Fruit fly (Drosophila melanogaster): ENCODE data around the gene FarO.

The FarO gene

DNA sequence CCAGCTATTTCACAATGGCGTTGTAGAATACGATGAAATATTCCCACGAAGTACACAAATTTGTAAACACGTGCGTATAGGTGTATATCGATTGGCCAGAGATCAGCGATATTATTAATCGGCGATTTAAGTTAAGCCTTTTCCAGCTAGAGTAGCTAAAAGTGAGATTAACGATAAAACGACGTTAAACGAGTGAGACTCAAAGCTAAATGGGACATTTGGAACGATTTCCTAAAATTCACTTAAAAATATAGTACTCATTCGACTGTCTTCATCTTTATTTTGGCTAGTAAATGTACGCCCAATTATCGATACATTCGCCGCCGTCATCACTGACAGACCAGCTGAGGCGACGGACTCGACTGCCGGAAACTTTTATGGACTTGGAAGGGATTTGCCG, 19.1 kb downstream of the FarO start, which contains the start of the genes Nmd3 and CG17776 (continued):
- no peak for TF ChIP-seq CG11093 (GFP tag; IDR thresholded peaks at IDR 0.05)
- no peak for TF ChIP-seq bowl (GFP tag; IDR thresholded peaks at IDR 0.05)
- no peak for TF ChIP-seq z (GFP tag; IDR thresholded peaks at IDR 0.05)
- no peak for TF ChIP-seq CG8388 (GFP tag; optimal IDR thresholded peaks at IDR 0.05)
- peak; percentile 49 for TF ChIP-seq Fer1 (GFP tag; optimal IDR thresholded peaks at IDR 0.05)
- peak; percentile 39 for TF ChIP-seq nmo (GFP tag; optimal IDR thresholded peaks at IDR 0.05)
- no peak for TF ChIP-seq nau (GFP tag; optimal IDR thresholded peaks at IDR 0.05)
- no peak for TF ChIP-seq Dek (tag; optimal IDR thresholded peaks at IDR 0.05)
- no peak for TF ChIP-seq Atf6 (GFP tag; IDR thresholded peaks at IDR 0.05)
- no peak for TF ChIP-seq HmgD (GFP tag; optimal IDR thresholded peaks at IDR 0.05)
- TF ChIP-seq da (GFP tag; optimal IDR thresholded peaks at IDR 0.05): no peak
- peak; percentile 44; the same call in 1 of the 2 replicates for TF ChIP-seq ato (GFP tag; IDR thresholded peaks at IDR 0.05; ENCODE audit: partially characterized antibody)
- no peak for TF ChIP-seq Chrac-16 (GFP tag; optimal IDR thresholded peaks at IDR 0.05)
- no peak for TF ChIP-seq Hey (tag; optimal IDR thresholded peaks at IDR 0.05)
- no peak for TF ChIP-seq ab (GFP tag; optimal IDR thresholded peaks at IDR 0.05)
- no peak for TF ChIP-seq Fer2 (tag; optimal IDR thresholded peaks at IDR 0.05)
- TF ChIP-seq Ssrp (tag; optimal IDR thresholded peaks at IDR 0.05): no peak
- peak; percentile 50 for TF ChIP-seq sens (GFP tag)
- TF ChIP-seq kay (GFP tag; optimal IDR thresholded peaks at IDR 0.05): no peak
- TF ChIP-seq CG33557 (GFP tag; optimal IDR thresholded peaks at IDR 0.05): no peak
- no peak for TF ChIP-seq CG7271 (tag; optimal IDR thresholded peaks at IDR 0.05)
- peak; percentile 64 for TF ChIP-seq CG15514 (GFP tag; optimal IDR thresholded peaks at IDR 0.05)
- TF ChIP-seq Sry-δ (GFP tag; optimal IDR thresholded peaks at IDR 0.05): peak; percentile 73
- TF ChIP-seq CG9215 (GFP tag; IDR thresholded peaks at IDR 0.05): no peak
- peak; percentile 40 for TF ChIP-seq CG6254 (GFP tag; optimal IDR thresholded peaks at IDR 0.05)
- no peak for TF ChIP-seq tll (GFP tag; optimal IDR thresholded peaks at IDR 0.05)
- no peak for TF ChIP-seq CG17568 (GFP tag; optimal IDR thresholded peaks at IDR 0.05)
- TF ChIP-seq CG2199 (GFP tag; IDR thresholded peaks at IDR 0.05): no peak
- no peak for TF ChIP-seq CG11247 (GFP tag; IDR thresholded peaks at IDR 0.05)
- no peak for TF ChIP-seq Meics (GFP tag; optimal IDR thresholded peaks at IDR 0.05)
- TF ChIP-seq sc (optimal IDR thresholded peaks at IDR 0.05): no peak
- no peak for TF ChIP-seq sc (GFP tag; optimal IDR thresholded peaks at IDR 0.05)
- TF ChIP-seq HmgZ (tag; optimal IDR thresholded peaks at IDR 0.05): peak; percentile 60
- TF ChIP-seq Bgb (GFP tag; IDR thresholded peaks at IDR 0.05; ENCODE audit: partially characterized antibody): peak; percentile 61
- peak; percentile 33 for TF ChIP-seq CG12659 (GFP tag; optimal IDR thresholded peaks at IDR 0.05)
- TF ChIP-seq Ptx1 (GFP tag; IDR thresholded peaks at IDR 0.05): no peak
- TF ChIP-seq CG6654 (GFP tag; optimal IDR thresholded peaks at IDR 0.05): no peak
- TF ChIP-seq CG2889 (GFP tag; IDR thresholded peaks at IDR 0.05): no peak
- TF ChIP-seq aop (GFP tag; IDR thresholded peaks at IDR 0.05): no peak
- TF ChIP-seq tna (GFP tag; IDR thresholded peaks at IDR 0.05; ENCODE audit: partially characterized antibody): peak; percentile 70
- no peak for TF ChIP-seq Camta (GFP tag; optimal IDR thresholded peaks at IDR 0.05)
- TF ChIP-seq sna (GFP tag; IDR thresholded peaks at IDR 0.05; ENCODE audit: partially characterized antibody): peak; percentile 77
- TF ChIP-seq pros (GFP tag; optimal IDR thresholded peaks at IDR 0.05): no peak
- TF ChIP-seq Drgx (GFP tag; IDR thresholded peaks at IDR 0.05): no peak
- peak; percentile 35; the same call in 1 of the 3 replicates for TF ChIP-seq Opbp (GFP tag; IDR thresholded peaks at IDR 0.05; ENCODE audit: partially characterized antibody)
- peak; percentile 60 for TF ChIP-seq pzg (GFP tag; optimal IDR thresholded peaks at IDR 0.05)
- TF ChIP-seq Atf-2 (GFP tag; optimal IDR thresholded peaks at IDR 0.05): no peak
- TF ChIP-seq CG9727 (GFP tag; optimal IDR thresholded peaks at IDR 0.05): no peak
- TF ChIP-seq eyg (GFP tag; optimal IDR thresholded peaks at IDR 0.05): no peak
- peak; percentile 77 for TF ChIP-seq CG2116 (GFP tag; optimal IDR thresholded peaks at IDR 0.05)
- TF ChIP-seq CG1233 (GFP tag; optimal IDR thresholded peaks at IDR 0.05): no peak
